Worm (Caenorhabditis elegans): ENCODE measurements around the gene F54D5.3.

DNA sequence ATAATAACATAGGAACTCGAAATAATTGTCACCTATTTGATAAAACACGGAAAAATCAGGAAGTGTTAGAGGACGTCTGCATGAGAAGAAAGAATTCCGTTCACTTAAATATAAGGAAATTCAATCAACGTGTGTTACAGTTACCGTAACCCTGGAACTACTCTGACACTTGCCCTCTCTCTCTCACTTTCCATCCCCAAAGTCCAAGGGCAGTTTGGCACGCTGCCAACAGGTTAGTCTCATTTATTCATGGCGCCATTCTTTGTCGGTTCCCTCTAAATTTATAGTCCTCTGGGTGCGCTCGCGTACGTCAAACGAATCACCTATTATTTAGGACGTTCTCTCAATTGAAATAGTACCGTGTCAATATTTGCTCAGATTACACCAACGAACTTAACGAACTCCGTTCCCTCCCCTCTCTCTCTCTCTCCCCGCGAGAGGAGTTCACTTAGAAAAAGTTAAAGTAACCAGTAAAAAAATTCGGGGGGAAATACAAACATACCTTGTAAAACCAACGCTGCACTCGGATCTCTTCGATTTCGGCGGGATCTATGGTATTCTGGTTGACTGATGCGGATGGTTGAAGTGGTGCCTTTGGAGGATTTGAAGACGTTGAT is 49.1 kb downstream of the F54D5.3 start:
- TF ChIP-seq mel-28 (tag; optimal IDR thresholded peaks at IDR 0.05; ENCODE audit: borderline replicate concordance) (no peak), mcd-1 (GFP tag; IDR thresholded peaks at IDR 0.05) (no peak), efl-1 (GFP tag; optimal IDR thresholded peaks at IDR 0.05) (no peak), mes-4 (tag; optimal IDR thresholded peaks at IDR 0.05) (no peak), unc-62 (GFP tag; optimal IDR thresholded peaks at IDR 0.05) (no peak), F49E8.2 (tag; optimal IDR thresholded peaks at IDR 0.05; ENCODE audit: insufficient read depth) (no peak), pha-4 (tag; optimal IDR thresholded peaks at IDR 0.05) (no peak)

All from whole organism, young adult.